Worm (Caenorhabditis elegans) whole organism, young adult: ENCODE data around the gene T21B10.4.

Source experiments
- F39B2.1 ChIP-seq: fragments of 200-800 bp; sonication (Bioruptor generic); IDR thresholded peaks from 2 replicates; pipeline ENCODE4 v1.3.6; 2022; ENCODE audit warnings: missing genetic modification reagents, missing genetic modification characterization, missing compliant biosample characterization
- egl-18 ChIP-seq: fragments of 200-800 bp; sonication (Bioruptor generic); IDR thresholded peaks from 2 replicates; pipeline ENCODE4 v1.3.6; 2022; ENCODE audit warnings: missing genetic modification reagents, missing genetic modification characterization, missing compliant biosample characterization
- nhr-27 ChIP-seq: fragments of 200-800 bp; sonication (Bioruptor generic); optimal IDR thresholded peaks from 2 replicates; lab custom pipeline; 2018; ENCODE audit warnings: mild to moderate bottlenecking, missing genetic modification characterization, moderate library complexity, missing compliant biosample characterization
- rpc-1 ChIP-seq, 2 experiments: fragments of 150-350 bp in 1 of 2; sonication (generic microtip) in 1 of 2; optimal IDR thresholded peaks; 2 replicates each; lab custom pipeline; 2014 to 2018; ENCODE audit warnings: missing biosample characterization in 1 of 2, missing genetic modification characterization in 1 of 2, missing genetic modification reagents in 1 of 2, missing genotype in 1 of 2

ce11 chrII:8982683-8983082 is 42.0 kb downstream of the T21B10.4 start, which contains the start of gene C18E9.7:
- TF ChIP-seq nhr-27 (tag; lab: Kevin White, UChicago) (no peak), rpc-1 (optimal IDR thresholded peaks at IDR 0.05; lab: Kevin White, UChicago) (no peak), rpc-1 (tag; optimal IDR thresholded peaks at IDR 0.05; lab: Kevin White, UChicago) (no peak), F39B2.1 (GFP tag; lab: Robert Waterston, UW) (no peak), egl-18 (GFP tag; lab: Robert Waterston, UW) (no peak)
